Worm (Caenorhabditis elegans) whole organism, midembryonic: ENCODE results near the gene C25F9.11.

Experiments used
- T22C8.4 ChIP-seq: fragments of 200-800 bp; sonication (Bioruptor generic); IDR thresholded peaks from 2 replicates; pipeline ENCODE4 v1.3.6; 2022; ENCODE audit warnings: missing genetic modification characterization, missing compliant biosample characterization
- cog-1 ChIP-seq: sonication (generic microtip); optimal IDR thresholded peaks from 2 replicates; lab custom pipeline; 2016; ENCODE audit warnings: missing genetic modification characterization, missing compliant biosample characterization
- flt-1 ChIP-seq: fragments of 200-800 bp; sonication (Bioruptor generic); IDR thresholded peaks from 2 replicates; pipeline ENCODE4 v1.3.6; 2022; ENCODE audit warnings: missing genetic modification characterization, missing compliant biosample characterization
- klf-2 ChIP-seq: fragments of 200-800 bp; sonication (Bioruptor generic); conservative IDR thresholded peaks from 2 replicates; pipeline ENCODE4 v1.3.6; 2022; ENCODE audit warnings: missing genetic modification reagents, missing genetic modification characterization, missing compliant biosample characterization
- med-1 ChIP-seq: sonication (generic microtip); optimal IDR thresholded peaks from 2 replicates; lab custom pipeline; 2017; ENCODE audit warnings: missing genetic modification characterization, mild to moderate bottlenecking, missing compliant biosample characterization, antibody characterized with exemption, missing genetic modification reagents; ENCODE audit not compliant: insufficient read depth
- ref-1 ChIP-seq: fragments of 200-800 bp; sonication (Bioruptor generic); conservative IDR thresholded peaks from 2 replicates; pipeline ENCODE4 v1.3.6; 2022; ENCODE audit warnings: missing genetic modification reagents, missing genetic modification characterization, missing compliant biosample characterization
- tab-1 ChIP-seq: fragments of 200-800 bp; sonication (Bioruptor generic); IDR thresholded peaks from 2 replicates; pipeline ENCODE4 v1.3.6; 2022; ENCODE audit warnings: missing genetic modification characterization, missing compliant biosample characterization
- ztf-23 ChIP-seq: fragments of 200-800 bp; sonication (Bioruptor generic); IDR thresholded peaks from 2 replicates; pipeline ENCODE4 v1.3.6; 2022; ENCODE audit warnings: missing genetic modification reagents, missing genetic modification characterization, missing compliant biosample characterization
- ztf-29 ChIP-seq: fragments of 200-800 bp; sonication (Bioruptor generic); IDR thresholded peaks from 2 replicates; pipeline ENCODE4 v1.3.6; 2022; ENCODE audit warnings: missing genetic modification reagents, missing genetic modification characterization, missing compliant biosample characterization

DNA sequence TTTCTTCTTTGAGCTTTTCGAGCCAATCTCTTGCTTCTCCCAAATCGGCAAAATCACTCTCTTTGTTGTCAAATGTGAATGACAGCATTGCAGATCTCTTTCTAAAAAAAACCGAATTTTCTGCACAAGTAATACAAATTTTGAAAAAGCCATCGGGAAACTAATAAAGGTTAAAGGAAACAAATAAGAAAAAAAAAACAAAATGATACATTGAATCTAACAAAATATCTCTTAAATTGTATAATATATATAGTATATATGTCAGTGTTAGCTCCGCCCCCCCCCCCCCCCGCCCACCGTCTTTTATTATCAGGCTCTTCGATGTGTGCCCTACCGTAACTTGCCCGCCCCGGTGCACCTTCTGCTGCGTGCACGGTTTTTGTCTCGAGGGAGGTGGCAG, at the start of gene C25F9.11:
- TF ChIP-seq cog-1 (no peak), klf-2 (GFP tag; lab: Robert Waterston, UW) (no peak), flt-1 (GFP tag; lab: Robert Waterston, UW) (no peak), tab-1 (no peak), med-1 (GFP tag; lab: Kevin White, UChicago) (no peak), T22C8.4 (GFP tag; lab: Robert Waterston, UW) (no peak), ref-1 (GFP tag; lab: Robert Waterston, UW) (no peak), ztf-29 (GFP tag; lab: Robert Waterston, UW) (no peak), ztf-23 (GFP tag; lab: Robert Waterston, UW) (no peak)
